Fruit fly (Drosophila melanogaster): ENCODE results near the gene Myc.

The Myc gene

DNA sequence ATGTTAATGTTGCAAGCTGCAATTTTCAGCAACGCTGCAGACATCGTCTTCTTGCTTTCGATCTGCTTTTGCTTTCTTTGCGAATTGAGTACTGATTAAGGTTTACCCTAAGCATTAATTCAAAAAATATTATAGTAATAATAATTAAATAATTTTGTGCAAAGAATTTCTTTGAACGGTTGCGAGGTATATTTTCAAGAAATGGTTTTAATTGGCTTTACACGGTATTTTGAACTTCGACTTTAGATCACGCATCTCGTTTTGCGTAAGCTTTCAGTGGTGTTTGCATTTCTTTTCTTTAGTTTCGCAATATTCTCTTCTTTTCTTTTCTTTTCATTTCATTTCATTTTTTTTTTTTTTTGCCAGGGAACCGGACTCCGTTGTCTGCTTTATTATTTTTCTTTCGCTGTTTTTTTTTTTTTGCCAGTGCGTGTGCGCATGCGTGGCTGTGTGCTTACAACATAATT lies 26.3 kb upstream of the Myc start (continued):
- TF ChIP-seq CG11762 (GFP tag; optimal IDR thresholded peaks at IDR 0.05; ENCODE audit: insufficient read depth): peak; percentile 60
- peak; percentile 80 for TF ChIP-seq Smox (GFP tag; optimal IDR thresholded peaks at IDR 0.05)
- peak; percentile 86 for TF ChIP-seq CG34406 (GFP tag; optimal IDR thresholded peaks at IDR 0.05)
- TF ChIP-seq CG8632 (GFP tag; optimal IDR thresholded peaks at IDR 0.05): peak; percentile 82
- peak; percentile 6 for TF ChIP-seq CG1621 (tag; optimal IDR thresholded peaks at IDR 0.05)
- TF ChIP-seq Ets21C (GFP tag; optimal IDR thresholded peaks at IDR 0.05): peak; percentile 55
- no peak; the same call in 1 of the 2 replicates for TF ChIP-seq Gug (GFP tag; IDR thresholded peaks at IDR 0.05)
- peak; percentile 83 for TF ChIP-seq vri (GFP tag; optimal IDR thresholded peaks at IDR 0.05)
- TF ChIP-seq CG8119 (GFP tag; IDR thresholded peaks at IDR 0.05): peak; percentile 65
- peak; percentile 58 for TF ChIP-seq spab (GFP tag; optimal IDR thresholded peaks at IDR 0.05)
- peak; percentile 80 for TF ChIP-seq OdsH (GFP tag; optimal IDR thresholded peaks at IDR 0.05)
- peak; percentile 35 for TF ChIP-seq Ets96B (tag; optimal IDR thresholded peaks at IDR 0.05)
- no peak for TF ChIP-seq dac (GFP tag; optimal IDR thresholded peaks at IDR 0.05)
- peak; percentile 80 to 81 for TF ChIP-seq ss (GFP tag; optimal IDR thresholded peaks at IDR 0.05)
- TF ChIP-seq Lpt (GFP tag; optimal IDR thresholded peaks at IDR 0.05): peak; percentile 67
- TF ChIP-seq Eip75B (GFP tag; optimal IDR thresholded peaks at IDR 0.05): peak; percentile 55
- TF ChIP-seq fd85E (GFP tag; optimal IDR thresholded peaks at IDR 0.05): no peak
- peak; percentile 54 for TF ChIP-seq net (GFP tag; optimal IDR thresholded peaks at IDR 0.05)
- TF ChIP-seq CG6163 (GFP tag; IDR thresholded peaks at IDR 0.05): peak; percentile 76
- peak; percentile 46 for TF ChIP-seq dsx (GFP tag; optimal IDR thresholded peaks at IDR 0.05; ENCODE audit: poor library complexity, severe bottlenecking)
- no peak for TF ChIP-seq fd59A (GFP tag; optimal IDR thresholded peaks at IDR 0.05)
- TF ChIP-seq CG6276 (GFP tag; optimal IDR thresholded peaks at IDR 0.05): peak; percentile 27
- peak; percentile 1 for TF ChIP-seq CG16779 (tag; optimal IDR thresholded peaks at IDR 0.05)
- peak; percentile 85 for TF ChIP-seq Blimp-1 (GFP tag; optimal IDR thresholded peaks at IDR 0.05)
- peak; percentile 83 for TF ChIP-seq CG9139 (GFP tag; optimal IDR thresholded peaks at IDR 0.05)
- TF ChIP-seq CG6808 (GFP tag; optimal IDR thresholded peaks at IDR 0.05): peak; percentile 75
- TF ChIP-seq Eip78C (GFP tag): peak; percentile 83
- TF ChIP-seq salr (GFP tag; optimal IDR thresholded peaks at IDR 0.05): peak in 1 of 2 experiments; percentile 37
- peak; percentile 61 for TF ChIP-seq cyc (GFP tag; optimal IDR thresholded peaks at IDR 0.05)
- peak; percentile 77 for TF ChIP-seq CG10631 (GFP tag; optimal IDR thresholded peaks at IDR 0.05)
- peak; percentile 78 for TF ChIP-seq lz (GFP tag; optimal IDR thresholded peaks at IDR 0.05)
- TF ChIP-seq fkh (GFP tag; optimal IDR thresholded peaks at IDR 0.05): no peak
- peak; percentile 61 for TF ChIP-seq pdm3 (GFP tag; optimal IDR thresholded peaks at IDR 0.05)
- peak; percentile 62 for TF ChIP-seq Sox14 (GFP tag; optimal IDR thresholded peaks at IDR 0.05)

DNA sequence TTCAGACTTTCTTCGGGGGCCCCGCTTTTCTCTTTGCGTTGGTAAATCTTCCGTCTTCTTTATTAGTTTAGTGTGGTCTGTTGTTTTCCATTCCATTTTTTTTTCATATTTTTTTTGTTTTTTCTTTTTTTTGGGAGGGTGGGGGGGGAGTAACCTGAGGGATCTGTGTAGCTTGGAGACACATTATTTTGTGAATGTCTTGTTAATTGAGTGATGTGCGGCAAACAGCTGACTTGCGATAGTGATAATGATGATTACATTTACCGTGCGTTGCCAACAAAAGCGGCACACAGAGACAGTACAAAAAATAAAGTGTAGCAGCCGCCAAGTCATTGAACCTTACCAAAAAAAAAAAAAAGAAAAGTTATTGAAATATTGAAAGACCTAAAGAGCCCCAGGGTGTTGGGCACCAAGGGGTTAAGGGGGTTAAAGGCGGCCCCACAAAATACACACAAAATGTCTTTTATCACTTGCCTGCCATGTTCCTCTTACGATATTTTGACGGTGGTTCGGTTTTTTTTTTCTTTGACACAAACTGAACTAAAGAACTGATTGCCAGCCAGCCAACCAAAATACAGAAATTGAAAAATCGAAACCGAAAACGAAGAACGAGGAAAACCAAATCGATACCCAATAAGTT lies 23.2 kb upstream of the Myc start:
- TF ChIP-seq CG6276 (GFP tag; optimal IDR thresholded peaks at IDR 0.05): no peak
- TF ChIP-seq fkh (GFP tag; optimal IDR thresholded peaks at IDR 0.05): peak; percentile 20

dm6 chrX:3350982-3351381 lies 22.0 kb upstream of the Myc start:
- TF ChIP-seq svp (GFP tag): peak; percentile 5
- TF ChIP-seq fd59A (GFP tag; optimal IDR thresholded peaks at IDR 0.05): no peak
- TF ChIP-seq CG10669 (GFP tag; optimal IDR thresholded peaks at IDR 0.05): peak; percentile 5
- TF ChIP-seq eg (GFP tag; IDR thresholded peaks at IDR 0.05): 0 out of 3 replicates have a peak, but pooled peaks have one; percentile 6
- peak; percentile 1 for TF ChIP-seq topi (GFP tag; optimal IDR thresholded peaks at IDR 0.05)
- TF ChIP-seq CG6163 (GFP tag; IDR thresholded peaks at IDR 0.05): 0 out of 3 replicates have a peak, but pooled peaks have one; percentile 18
- TF ChIP-seq CG10631 (GFP tag; optimal IDR thresholded peaks at IDR 0.05): peak; percentile 5
- TF ChIP-seq Eip78C (GFP tag): peak; percentile 66
- peak; percentile 9 for TF ChIP-seq achi (GFP tag; optimal IDR thresholded peaks at IDR 0.05)
- no peak for TF ChIP-seq Sox15 (GFP tag; optimal IDR thresholded peaks at IDR 0.05)
- no peak for TF ChIP-seq CG6276 (GFP tag; optimal IDR thresholded peaks at IDR 0.05)

Data from whole organism, prepupa.